Fruit fly (Drosophila melanogaster) whole organism, embryonic: ENCODE results near the gene CG6933.
A peak's percentile ranks its signal among the peaks of the same experiment; 100 is the strongest.

Source experiments
- CG11696 ChIP-seq: fragments of 200-800 bp; sonication (Bioruptor generic); IDR thresholded peaks from 2 replicates; pipeline ENCODE4 v1.3.6; 2022; ENCODE audit warnings: missing biosample characterization, missing genetic modification characterization
- CG12071 ChIP-seq: fragments of 200-800 bp; sonication (Bioruptor generic); optimal IDR thresholded peaks from 3 replicates; lab custom pipeline; 2018; ENCODE audit warnings: missing biosample characterization, mild to moderate bottlenecking, missing genetic modification characterization
- CG13123 ChIP-seq: fragments of 200-800 bp; sonication (Bioruptor generic); optimal IDR thresholded peaks from 2 replicates; lab custom pipeline; 2016; ENCODE audit warnings: missing biosample characterization, missing genetic modification characterization
- CG13894 ChIP-seq: fragments of 200-800 bp; sonication (Bioruptor generic); optimal IDR thresholded peaks from 3 replicates; lab custom pipeline; 2018; ENCODE audit warnings: missing biosample characterization, mild to moderate bottlenecking, missing genetic modification characterization, moderate library complexity
- CG17361 ChIP-seq: fragments of 200-800 bp; sonication (Bioruptor generic); IDR thresholded peaks from 3 replicates; pipeline ENCODE4 v1.3.6; 2022; ENCODE audit warnings: missing biosample characterization, missing genetic modification characterization
- CG18764 ChIP-seq: fragments of 200-800 bp; sonication (Bioruptor generic); optimal IDR thresholded peaks from 3 replicates; lab custom pipeline; 2016; ENCODE audit warnings: missing biosample characterization, missing genetic modification characterization
- CG2678 ChIP-seq: fragments of 200-800 bp; sonication (Bioruptor generic); optimal IDR thresholded peaks from 3 replicates; lab custom pipeline; 2019; ENCODE audit warnings: missing biosample characterization, mild to moderate bottlenecking, missing genetic modification characterization, moderate library complexity
- CG2712 ChIP-seq: fragments of 200-800 bp; optimal IDR thresholded peaks from 3 replicates; lab custom pipeline; 2019; ENCODE audit warnings: missing biosample characterization, mild to moderate bottlenecking, missing genetic modification characterization, moderate library complexity
- CG8388 ChIP-seq: fragments of 200-800 bp; sonication (Bioruptor generic); optimal IDR thresholded peaks from 2 replicates; lab custom pipeline; 2019; ENCODE audit warnings: missing biosample characterization, mild to moderate bottlenecking, missing genetic modification characterization, moderate library complexity
- CG8478 ChIP-seq: fragments of >200 bp; optimal IDR thresholded peaks from 2 replicates; lab custom pipeline; 2018
- CG9932 ChIP-seq: fragments of 200-800 bp; sonication (Bioruptor generic); IDR thresholded peaks from 2 replicates; pipeline ENCODE4 v1.3.6; 2022; ENCODE audit warnings: missing biosample characterization, missing genetic modification characterization
- Dek ChIP-seq: fragments of 200-800 bp; sonication (Bioruptor generic); optimal IDR thresholded peaks from 3 replicates; lab custom pipeline; 2019; ENCODE audit warnings: missing biosample characterization, mild to moderate bottlenecking, missing genetic modification characterization, moderate library complexity
- Dip2 ChIP-seq: fragments of 200-800 bp; sonication (Bioruptor generic); IDR thresholded peaks from 2 replicates; pipeline ENCODE4 v1.3.6; 2022; ENCODE audit warnings: missing biosample characterization, missing genetic modification characterization
- Elba2 ChIP-seq: fragments of 200-800 bp; sonication (Bioruptor generic); optimal IDR thresholded peaks from 3 replicates; lab custom pipeline; 2016; ENCODE audit warnings: missing biosample characterization, missing genetic modification characterization
- Fer1 ChIP-seq: fragments of 200-800 bp; sonication (Bioruptor generic); optimal IDR thresholded peaks from 2 replicates; lab custom pipeline; 2017; ENCODE audit warnings: missing biosample characterization, mild to moderate bottlenecking, missing genetic modification characterization
- HLH3B ChIP-seq: fragments of 200-800 bp; sonication (Bioruptor generic); IDR thresholded peaks from 2 replicates; pipeline ENCODE4 v1.3.6; 2022; ENCODE audit warnings: missing biosample characterization, missing genetic modification characterization
- HLH54F ChIP-seq: fragments of 200-800 bp; sonication (Bioruptor generic); optimal IDR thresholded peaks from 3 replicates; lab custom pipeline; 2016; ENCODE audit warnings: missing biosample characterization, missing genetic modification characterization
- HmgZ ChIP-seq: fragments of 200-800 bp; sonication (Bioruptor generic); optimal IDR thresholded peaks from 2 replicates; lab custom pipeline; 2018; ENCODE audit warnings: missing biosample characterization, mild to moderate bottlenecking, missing genetic modification characterization
- Mrtf ChIP-seq: fragments of 200-800 bp; sonication (Bioruptor generic); IDR thresholded peaks from 3 replicates; pipeline ENCODE4 v1.3.6; 2022; ENCODE audit warnings: missing biosample characterization, missing genetic modification characterization
- Nf-YB ChIP-seq: fragments of 200-800 bp; sonication (Bioruptor generic); optimal IDR thresholded peaks from 3 replicates; lab custom pipeline; 2019; ENCODE audit warnings: missing biosample characterization, mild to moderate bottlenecking, missing genetic modification characterization, moderate library complexity
- NfI ChIP-seq: fragments of 200-800 bp; sonication (Bioruptor generic); optimal IDR thresholded peaks from 3 replicates; lab custom pipeline; 2018; ENCODE audit warnings: missing biosample characterization, mild to moderate bottlenecking, missing genetic modification characterization, moderate library complexity
- Ravus ChIP-seq: fragments of 200-800 bp; sonication (Bioruptor generic); IDR thresholded peaks from 2 replicates; pipeline ENCODE4 v1.3.6; 2022; ENCODE audit warnings: missing biosample characterization, missing genetic modification characterization
- Rfx ChIP-seq: fragments of 200-800 bp; sonication (Bioruptor generic); IDR thresholded peaks from 2 replicates; pipeline ENCODE4 v1.3.6; 2022; ENCODE audit warnings: missing biosample characterization, missing genetic modification characterization
- Ssrp ChIP-seq: fragments of 200-800 bp; sonication (Bioruptor generic); optimal IDR thresholded peaks from 2 replicates; lab custom pipeline; 2018; ENCODE audit warnings: missing biosample characterization, mild to moderate bottlenecking, missing genetic modification characterization, moderate library complexity
- abd-A ChIP-seq: fragments of 200-800 bp; sonication (Bioruptor generic); optimal IDR thresholded peaks from 3 replicates; lab custom pipeline; 2019; ENCODE audit warnings: missing biosample characterization, mild to moderate bottlenecking, missing genetic modification characterization, moderate library complexity
- cad ChIP-seq: fragments of >200 bp; optimal IDR thresholded peaks from 2 replicates; lab custom pipeline; 2017; ENCODE audit warnings: missing biosample characterization, missing genetic modification characterization
- cato ChIP-seq: fragments of 200-800 bp; sonication (Bioruptor generic); optimal IDR thresholded peaks from 2 replicates; lab custom pipeline; 2016; ENCODE audit warnings: missing biosample characterization, missing genetic modification characterization, borderline replicate concordance
- ci ChIP-seq: fragments of 200-800 bp; sonication (Bioruptor generic); IDR thresholded peaks from 3 replicates; pipeline ENCODE4 v1.3.6; 2022; ENCODE audit warnings: missing biosample characterization, missing genetic modification characterization
- dysf ChIP-seq: fragments of 200-800 bp; sonication (Bioruptor generic); IDR thresholded peaks from 3 replicates; pipeline ENCODE4 v1.3.6; 2022; ENCODE audit warnings: missing biosample characterization, missing genetic modification characterization
- fd102C ChIP-seq: fragments of 200-800 bp; sonication (Bioruptor generic); optimal IDR thresholded peaks from 2 replicates; lab custom pipeline; 2018; ENCODE audit warnings: missing biosample characterization, mild to moderate bottlenecking, missing genetic modification characterization, moderate library complexity
- ftz-f1 ChIP-seq: fragments of 200-800 bp; sonication (Bioruptor generic); optimal IDR thresholded peaks from 2 replicates; lab custom pipeline; 2016; ENCODE audit warnings: missing biosample characterization, missing genetic modification characterization
- gem ChIP-seq: fragments of 200-800 bp; sonication (Bioruptor generic); optimal IDR thresholded peaks from 2 replicates; lab custom pipeline; 2019; ENCODE audit warnings: missing biosample characterization, mild to moderate bottlenecking, missing genetic modification characterization, moderate library complexity
- h ChIP-seq: fragments of >200 bp; optimal IDR thresholded peaks from 2 replicates; lab custom pipeline; 2017
- hkb ChIP-seq, 2 experiments: fragments of 200-800 bp in 1 of 2; fragments of >200 bp in 1 of 2; sonication (Bioruptor generic) in 1 of 2; IDR thresholded peaks in 1 of 2; optimal IDR thresholded peaks in 1 of 2; 2 replicates each; pipeline versions ENCODE4 v1.3.6 to Lab custom; 2017 to 2022; ENCODE audit warnings: missing biosample characterization in 1 of 2, missing genetic modification characterization in 1 of 2
- jigr1 ChIP-seq: fragments of 200-800 bp; sonication (Bioruptor generic); IDR thresholded peaks from 3 replicates; pipeline ENCODE4 v1.3.6; 2022; ENCODE audit warnings: missing biosample characterization, missing genetic modification characterization
- jing ChIP-seq: fragments of 200-800 bp; sonication (Bioruptor generic); optimal IDR thresholded peaks from 2 replicates; lab custom pipeline; 2018; ENCODE audit warnings: missing biosample characterization, mild to moderate bottlenecking, missing genetic modification characterization
- maf-S ChIP-seq: fragments of 200-800 bp; sonication (Bioruptor generic); optimal IDR thresholded peaks from 2 replicates; lab custom pipeline; 2016; ENCODE audit warnings: missing biosample characterization, missing genetic modification characterization
- nerfin-1 ChIP-seq: fragments of 200-800 bp; sonication (Bioruptor generic); optimal IDR thresholded peaks from 3 replicates; lab custom pipeline; 2019; ENCODE audit warnings: missing biosample characterization, mild to moderate bottlenecking, missing genetic modification characterization, moderate library complexity
- otp ChIP-seq: fragments of 200-800 bp; sonication (Bioruptor generic); IDR thresholded peaks from 3 replicates; pipeline ENCODE4, ENCODE4 v1.3.6; 2022; ENCODE audit warnings: missing biosample characterization, missing genetic modification characterization
- pfk ChIP-seq: fragments of 200-800 bp; sonication (Bioruptor generic); optimal IDR thresholded peaks from 2 replicates; lab custom pipeline; 2018; ENCODE audit warnings: missing biosample characterization, mild to moderate bottlenecking, missing genetic modification characterization, moderate library complexity
- pum ChIP-seq: fragments of 200-800 bp; sonication (Bioruptor generic); optimal IDR thresholded peaks from 2 replicates; lab custom pipeline; 2016; ENCODE audit warnings: missing biosample characterization, missing genetic modification characterization
- sens ChIP-seq: fragments of 200-800 bp; sonication (Bioruptor generic); peaks from one replicate; lab custom pipeline; 2016; ENCODE audit warnings: missing biosample characterization, missing genetic modification characterization
- sens-2 ChIP-seq: fragments of 200-800 bp; sonication (Bioruptor generic); IDR thresholded peaks from 2 replicates; pipeline ENCODE4 v1.3.6; 2022; ENCODE audit warnings: missing biosample characterization, missing genetic modification characterization
- so ChIP-seq: fragments of 200-800 bp; sonication (Bioruptor generic); IDR thresholded peaks from 3 replicates; pipeline ENCODE4 v1.3.6; 2022; ENCODE audit warnings: missing biosample characterization, missing genetic modification characterization
- sob ChIP-seq: fragments of 200-800 bp; sonication (Bioruptor generic); IDR thresholded peaks from 2 replicates; pipeline ENCODE4 v1.3.6; 2022; ENCODE audit warnings: missing biosample characterization, missing genetic modification characterization
- stwl ChIP-seq: fragments of 200-800 bp; sonication (Bioruptor generic); optimal IDR thresholded peaks from 3 replicates; lab custom pipeline; 2018; ENCODE audit warnings: missing biosample characterization, mild to moderate bottlenecking, missing genetic modification characterization, moderate library complexity
- tio ChIP-seq: fragments of 200-800 bp; sonication (Bioruptor generic); optimal IDR thresholded peaks from 2 replicates; lab custom pipeline; 2017; ENCODE audit warnings: missing biosample characterization, missing genetic modification characterization, inconsistent platforms
- vnd ChIP-seq: fragments of 200-800 bp; sonication (Bioruptor generic); IDR thresholded peaks from 3 replicates; pipeline ENCODE4 v1.3.6; 2022; ENCODE audit warnings: missing biosample characterization, missing genetic modification characterization; ENCODE audit not compliant: partially characterized antibody
- z ChIP-seq: fragments of 200-800 bp; sonication (Bioruptor generic); IDR thresholded peaks from 3 replicates; pipeline ENCODE4 v1.3.6; 2022; ENCODE audit warnings: missing biosample characterization, missing genetic modification characterization

Gene CG6933

dm6 chr3L:20241987-20242982 lies 22.1 kb upstream of the CG6933 start (continued):
- TF ChIP-seq CG8388 (peak; percentile 30), z (GFP tag; lab: Robert Waterston, UW) (no peak), Dip2 (GFP tag; lab: Robert Waterston, UW) (no peak), so (GFP tag; lab: Robert Waterston, UW) (0 out of 3 replicates have a peak, but pooled peaks have one; percentile 45), Ssrp (peak; percentile 60), CG17361 (GFP tag; lab: Robert Waterston, UW) (peak; percentile 80), CG2678 (tag; lab: Kevin White, UChicago) (peak; percentile 81), CG8478 (no peak), HLH3B (GFP tag; lab: Robert Waterston, UW) (peak; percentile 15; the same call in 1 of the 2 replicates), jing (GFP tag; lab: Kevin White, UChicago) (peak; percentile 7), vnd (GFP tag; lab: Robert Waterston, UW) (peak; percentile 54; the same call in 2 of the 3 replicates), sens-2 (GFP tag; lab: Robert Waterston, UW) (no peak), CG9932 (GFP tag; lab: Robert Waterston, UW) (peak; percentile 85), CG13894 (peak; percentile 14), Nf-YB (peak; percentile 39), HmgZ (peak; percentile 9), Rfx (GFP tag; lab: Robert Waterston, UW) (peak; percentile 63), NfI (peak; percentile 71), abd-A (tag; lab: Kevin White, UChicago) (no peak), ftz-f1 (GFP tag; lab: Kevin White, UChicago) (no peak), jigr1 (GFP tag; lab: Robert Waterston, UW) (peak; percentile 51; the same call in 2 of the 3 replicates), fd102C (GFP tag; lab: Kevin White, UChicago) (no peak), sob (GFP tag; lab: Robert Waterston, UW) (peak; percentile 66), ci (GFP tag; lab: Robert Waterston, UW) (peak; percentile 52), CG18764 (no peak), cad (GFP tag; lab: Kevin White, UChicago) (peak; percentile 28), Fer1 (GFP tag; lab: Kevin White, UChicago) (peak; percentile 50), h (no peak), Dek (tag; lab: Kevin White, UChicago) (peak; percentile 51), cato (GFP tag; lab: Kevin White, UChicago) (no peak), sens (GFP tag; lab: Kevin White, UChicago) (peak; percentile 85), CG2712 (tag; lab: Kevin White, UChicago) (peak; percentile 53), nerfin-1 (tag; lab: Kevin White, UChicago) (peak; percentile 65), tio (GFP tag; lab: Kevin White, UChicago) (peak; percentile 29), dysf (peak; percentile 56; the same call in 2 of the 3 replicates), CG11696 (GFP tag; lab: Robert Waterston, UW) (0 out of 2 replicates have a peak, but pooled peaks have one; percentile 40), otp (GFP tag; lab: Robert Waterston, UW) (no peak), pum (no peak), CG13123 (GFP tag; lab: Kevin White, UChicago) (peak; percentile 4), CG12071 (no peak), maf-S (GFP tag; lab: Kevin White, UChicago) (no peak), Elba2 (GFP tag; lab: Kevin White, UChicago) (no peak), hkb (optimal IDR thresholded peaks at IDR 0.05; lab: Kevin White, UChicago) (no peak), hkb (GFP tag; IDR thresholded peaks at IDR 0.05; lab: Robert Waterston, UW) (peak; percentile 62), Mrtf (GFP tag; lab: Robert Waterston, UW) (no peak), Ravus (GFP tag; lab: Robert Waterston, UW) (no peak), HLH54F (GFP tag; lab: Kevin White, UChicago) (no peak), pfk (no peak), gem (tag; lab: Kevin White, UChicago) (peak; percentile 77), stwl (peak; percentile 7)
